Fruit fly (Drosophila melanogaster) whole organism, embryonic: ENCODE data around the gene bbg.

Source experiments
- Aef1 ChIP-seq: fragments of 200-800 bp; sonication (Bioruptor generic); IDR thresholded peaks from 3 replicates; pipeline ENCODE4 v1.3.6; 2022; ENCODE audit warnings: missing biosample characterization, missing genetic modification characterization
- CG12071 ChIP-seq: fragments of 200-800 bp; sonication (Bioruptor generic); optimal IDR thresholded peaks from 3 replicates; lab custom pipeline; 2018; ENCODE audit warnings: missing biosample characterization, mild to moderate bottlenecking, missing genetic modification characterization
- CG14710 ChIP-seq: fragments of 200-800 bp; sonication (Bioruptor generic); optimal IDR thresholded peaks from 3 replicates; lab custom pipeline; 2019; ENCODE audit warnings: missing biosample characterization, mild to moderate bottlenecking, missing genetic modification characterization, moderate library complexity
- CG16813 ChIP-seq: fragments of 200-800 bp; sonication (Bioruptor generic); IDR thresholded peaks from 3 replicates; pipeline ENCODE4 v1.3.6; 2022; ENCODE audit warnings: missing biosample characterization, missing genetic modification characterization; ENCODE audit not compliant: partially characterized antibody
- CG18262 ChIP-seq: fragments of 200-800 bp; optimal IDR thresholded peaks from 3 replicates; lab custom pipeline; 2019; ENCODE audit warnings: missing biosample characterization, mild to moderate bottlenecking, missing genetic modification characterization, moderate library complexity
- CG18764 ChIP-seq: fragments of 200-800 bp; sonication (Bioruptor generic); optimal IDR thresholded peaks from 3 replicates; lab custom pipeline; 2016; ENCODE audit warnings: missing biosample characterization, missing genetic modification characterization
- CG2120 ChIP-seq: fragments of 200-800 bp; sonication (Bioruptor generic); optimal IDR thresholded peaks from 3 replicates; lab custom pipeline; 2016; ENCODE audit warnings: missing biosample characterization, missing genetic modification characterization
- CG2875 ChIP-seq: fragments of 200-800 bp; sonication (Bioruptor generic); optimal IDR thresholded peaks from 2 replicates; lab custom pipeline; 2017; ENCODE audit warnings: missing biosample characterization, mild to moderate bottlenecking, missing genetic modification characterization, missing genetic modification reagents
- CG4617 ChIP-seq: fragments of 200-800 bp; sonication (Bioruptor generic); optimal IDR thresholded peaks from 3 replicates; lab custom pipeline; 2016; ENCODE audit warnings: missing biosample characterization, missing genetic modification characterization, borderline replicate concordance
- CG8924 ChIP-seq: fragments of 200-800 bp; optimal IDR thresholded peaks from 3 replicates; lab custom pipeline; 2019; ENCODE audit warnings: missing biosample characterization, mild to moderate bottlenecking, missing genetic modification characterization, moderate library complexity
- CG9727 ChIP-seq: fragments of 200-800 bp; sonication (Bioruptor generic); optimal IDR thresholded peaks from 3 replicates; lab custom pipeline; 2017; ENCODE audit warnings: missing biosample characterization, mild to moderate bottlenecking, missing genetic modification characterization
- E2f1 ChIP-seq: fragments of 200-800 bp; sonication (Bioruptor generic); IDR thresholded peaks from 2 replicates; pipeline ENCODE4 v1.3.6; 2022; ENCODE audit warnings: missing biosample characterization, missing genetic modification characterization
- H15 ChIP-seq: fragments of 200-800 bp; sonication (Bioruptor generic); IDR thresholded peaks from 3 replicates; pipeline ENCODE4 v1.3.6; 2022; ENCODE audit warnings: missing biosample characterization, missing genetic modification characterization
- Hsf ChIP-seq: fragments of 200-800 bp; sonication (Bioruptor generic); optimal IDR thresholded peaks from 3 replicates; lab custom pipeline; 2016; ENCODE audit warnings: missing biosample characterization, missing genetic modification characterization
- MESR4 ChIP-seq: fragments of 200-800 bp; sonication (Bioruptor generic); optimal IDR thresholded peaks from 2 replicates; lab custom pipeline; 2018; ENCODE audit warnings: missing biosample characterization, mild to moderate bottlenecking, missing genetic modification characterization, moderate library complexity
- MTF-1 ChIP-seq: fragments of 200-800 bp; sonication (Bioruptor generic); optimal IDR thresholded peaks from 2 replicates; lab custom pipeline; 2018; ENCODE audit warnings: missing biosample characterization, mild to moderate bottlenecking, missing genetic modification characterization, borderline replicate concordance
- Med ChIP-seq: fragments of 200-800 bp; sonication (Bioruptor generic); peaks from one replicate; lab custom pipeline; 2016; ENCODE audit warnings: missing biosample characterization, missing genetic modification characterization, mild to moderate bottlenecking, inconsistent platforms, moderate library complexity
- NC2α ChIP-seq: fragments of 200-800 bp; sonication (Bioruptor generic); optimal IDR thresholded peaks from 2 replicates; lab custom pipeline; 2016; ENCODE audit warnings: missing biosample characterization, missing genetic modification characterization
- Oli ChIP-seq: fragments of 200-800 bp; sonication (Bioruptor generic); optimal IDR thresholded peaks from 2 replicates; lab custom pipeline; 2018; ENCODE audit warnings: missing biosample characterization, mild to moderate bottlenecking, missing genetic modification characterization, moderate library complexity
- Trl ChIP-seq, 3 experiments: fragments of >200 bp in 2 of 3; fragments of 200-800 bp in 1 of 3; sonication (Bioruptor generic) in 1 of 3; optimal IDR thresholded peaks; 2 replicates in 1 of 3; 3 replicates in 2 of 3; lab custom pipeline; 2016 to 2017; ENCODE audit warnings: missing biosample characterization in 1 of 3, missing genetic modification characterization in 1 of 3
- Xrp1 ChIP-seq: fragments of 200-800 bp; sonication (Bioruptor generic); IDR thresholded peaks from 2 replicates; pipeline ENCODE4 v1.3.6; 2022; ENCODE audit warnings: missing biosample characterization, missing genetic modification characterization
- ato ChIP-seq: fragments of 200-800 bp; sonication (Bioruptor generic); IDR thresholded peaks from 2 replicates; pipeline ENCODE4 v1.3.6; 2022; ENCODE audit warnings: missing biosample characterization, missing genetic modification characterization; ENCODE audit not compliant: partially characterized antibody
- br ChIP-seq: fragments of >200 bp; optimal IDR thresholded peaks from 2 replicates; lab custom pipeline; 2017
- caup ChIP-seq: fragments of 200-800 bp; sonication (Bioruptor generic); optimal IDR thresholded peaks from 3 replicates; lab custom pipeline; 2017; ENCODE audit warnings: missing biosample characterization, mild to moderate bottlenecking, missing genetic modification characterization, moderate library complexity; ENCODE audit not compliant: severe bottlenecking
- eve ChIP-seq, 2 experiments: fragments of >200 bp; optimal IDR thresholded peaks; 2 replicates each; lab custom pipeline; 2017; ENCODE audit warnings: missing biosample characterization in 2 of 2, missing genetic modification characterization in 2 of 2
- fd3F ChIP-seq: fragments of 200-800 bp; sonication (Bioruptor generic); optimal IDR thresholded peaks from 2 replicates; lab custom pipeline; 2018; ENCODE audit warnings: missing biosample characterization, mild to moderate bottlenecking, missing genetic modification characterization, moderate library complexity
- nmo ChIP-seq: fragments of 200-800 bp; sonication (Bioruptor generic); optimal IDR thresholded peaks from 2 replicates; lab custom pipeline; 2018; ENCODE audit warnings: missing biosample characterization, mild to moderate bottlenecking, missing genetic modification characterization, moderate library complexity
- nom ChIP-seq: fragments of 200-800 bp; sonication (Bioruptor generic); optimal IDR thresholded peaks from 2 replicates; lab custom pipeline; 2017; ENCODE audit warnings: missing biosample characterization, missing genetic modification characterization, mild to moderate bottlenecking, moderate library complexity, missing genetic modification reagents
- onecut ChIP-seq: fragments of 200-800 bp; sonication (Bioruptor generic); IDR thresholded peaks from 2 replicates; pipeline ENCODE4 v1.3.6; 2022; ENCODE audit warnings: missing biosample characterization, missing genetic modification characterization
- pb ChIP-seq: fragments of 200-800 bp; sonication (Bioruptor generic); optimal IDR thresholded peaks from 3 replicates; lab custom pipeline; 2016; ENCODE audit warnings: missing biosample characterization, missing genetic modification characterization
- phol ChIP-seq: fragments of 200-800 bp; sonication (Bioruptor generic); optimal IDR thresholded peaks from 3 replicates; lab custom pipeline; 2018; ENCODE audit warnings: missing biosample characterization, mild to moderate bottlenecking, missing genetic modification characterization, moderate library complexity
- prd ChIP-seq, 3 experiments: fragments of >200 bp in 2 of 3; fragments of 200-800 bp in 1 of 3; sonication (Bioruptor generic) in 1 of 3; optimal IDR thresholded peaks in 2 of 3; IDR thresholded peaks in 1 of 3; 2 replicates in 2 of 3; 3 replicates in 1 of 3; pipeline versions ENCODE4 v1.3.6 to Lab custom; 2017 to 2022; ENCODE audit warnings: missing biosample characterization in 1 of 3, missing genetic modification characterization in 1 of 3
- pzg ChIP-seq: fragments of 200-800 bp; sonication (Bioruptor generic); optimal IDR thresholded peaks from 3 replicates; lab custom pipeline; 2018; ENCODE audit warnings: missing biosample characterization, mild to moderate bottlenecking, missing genetic modification characterization, moderate library complexity
- row ChIP-seq: fragments of 200-800 bp; sonication (Bioruptor generic); IDR thresholded peaks from 3 replicates; pipeline ENCODE4 v1.3.6; 2022; ENCODE audit warnings: missing biosample characterization, missing genetic modification characterization
- sc ChIP-seq, 3 experiments: fragments of >200 bp in 2 of 3; fragments of 200-800 bp in 1 of 3; sonication (Bioruptor generic) in 1 of 3; optimal IDR thresholded peaks; 2 replicates in 2 of 3; 3 replicates in 1 of 3; lab custom pipeline; 2017; ENCODE audit warnings: mild to moderate bottlenecking in 1 of 3, missing biosample characterization in 1 of 3, missing genetic modification characterization in 1 of 3, missing genetic modification reagents in 1 of 3
- trem ChIP-seq: fragments of 200-800 bp; optimal IDR thresholded peaks from 3 replicates; lab custom pipeline; 2019; ENCODE audit warnings: missing biosample characterization, mild to moderate bottlenecking, missing genetic modification characterization, moderate library complexity
- vnd ChIP-seq: fragments of 200-800 bp; sonication (Bioruptor generic); IDR thresholded peaks from 3 replicates; pipeline ENCODE4 v1.3.6; 2022; ENCODE audit warnings: missing biosample characterization, missing genetic modification characterization; ENCODE audit not compliant: partially characterized antibody
- zfh1 ChIP-seq: fragments of 200-800 bp; sonication (Bioruptor generic); IDR thresholded peaks from 3 replicates; pipeline ENCODE4 v1.3.6; 2022; ENCODE audit warnings: missing biosample characterization, missing genetic modification characterization

bbg gene

dm6 chr3L:14552925-14553239, 16.8 kb upstream of the bbg start (continued):
- TF ChIP-seq eve (GFP tag; optimal IDR thresholded peaks at IDR 0.05; lab: Kevin White, UChicago) (peak in 1 of 2 experiments; percentile 34), Aef1 (GFP tag; lab: Robert Waterston, UW) (no peak), H15 (GFP tag; lab: Robert Waterston, UW) (0 out of 3 replicates have a peak, but pooled peaks have one; percentile 15), CG4617 (GFP tag; lab: Kevin White, UChicago) (no peak), nom (GFP tag; lab: Kevin White, UChicago) (peak; percentile 94), prd (optimal IDR thresholded peaks at IDR 0.05; lab: Kevin White, UChicago) (no peak), prd (GFP tag; IDR thresholded peaks at IDR 0.05; lab: Robert Waterston, UW) (0 out of 3 replicates have a peak, but pooled peaks have one; percentile 11), trem (tag; lab: Kevin White, UChicago) (peak; percentile 24), CG2875 (peak; percentile 16), phol (peak; percentile 8), pb (GFP tag; lab: Kevin White, UChicago) (no peak), ato (GFP tag; lab: Robert Waterston, UW) (no peak), MESR4 (no peak), NC2α (GFP tag; lab: Kevin White, UChicago) (no peak), br (lab: Kevin White, UChicago) (no peak), zfh1 (0 out of 3 replicates have a peak, but pooled peaks have one; percentile 55), onecut (no peak), E2f1 (GFP tag; lab: Robert Waterston, UW) (no peak), CG18764 (no peak), Hsf (peak; percentile 6), MTF-1 (no peak), CG18262 (tag; lab: Kevin White, UChicago) (peak; percentile 26), CG8924 (tag; lab: Kevin White, UChicago) (no peak), fd3F (no peak), CG14710 (tag; lab: Kevin White, UChicago) (peak; percentile 2), row (0 out of 3 replicates have a peak, but pooled peaks have one; percentile 17), vnd (no peak), nmo (GFP tag; lab: Kevin White, UChicago) (peak; percentile 9), CG2120 (GFP tag; lab: Kevin White, UChicago) (no peak), sc (optimal IDR thresholded peaks at IDR 0.05; lab: Kevin White, UChicago) (no peak), sc (GFP tag; optimal IDR thresholded peaks at IDR 0.05; lab: Kevin White, UChicago) (peak; percentile 30), Oli (peak; percentile 15), CG9727 (peak; percentile 1), CG12071 (GFP tag; lab: Kevin White, UChicago) (no peak), CG16813 (no peak), pzg (GFP tag; lab: Kevin White, UChicago) (no peak), Trl (optimal IDR thresholded peaks at IDR 0.05; lab: Kevin White, UChicago) (no peak), Trl (GFP tag; optimal IDR thresholded peaks at IDR 0.05; lab: Kevin White, UChicago) (peak; percentile 4), caup (GFP tag; lab: Kevin White, UChicago) (no peak), Xrp1 (GFP tag; lab: Robert Waterston, UW) (peak; percentile 26; the same call in 1 of the 2 replicates), Med (GFP tag; lab: Kevin White, UChicago) (peak; percentile 51)
- TF ChIP-seq, all 482 proteins: peak for 39
